Fruit fly (Drosophila melanogaster): ENCODE data around the gene CG1750.

CG1750 gene

DNA sequence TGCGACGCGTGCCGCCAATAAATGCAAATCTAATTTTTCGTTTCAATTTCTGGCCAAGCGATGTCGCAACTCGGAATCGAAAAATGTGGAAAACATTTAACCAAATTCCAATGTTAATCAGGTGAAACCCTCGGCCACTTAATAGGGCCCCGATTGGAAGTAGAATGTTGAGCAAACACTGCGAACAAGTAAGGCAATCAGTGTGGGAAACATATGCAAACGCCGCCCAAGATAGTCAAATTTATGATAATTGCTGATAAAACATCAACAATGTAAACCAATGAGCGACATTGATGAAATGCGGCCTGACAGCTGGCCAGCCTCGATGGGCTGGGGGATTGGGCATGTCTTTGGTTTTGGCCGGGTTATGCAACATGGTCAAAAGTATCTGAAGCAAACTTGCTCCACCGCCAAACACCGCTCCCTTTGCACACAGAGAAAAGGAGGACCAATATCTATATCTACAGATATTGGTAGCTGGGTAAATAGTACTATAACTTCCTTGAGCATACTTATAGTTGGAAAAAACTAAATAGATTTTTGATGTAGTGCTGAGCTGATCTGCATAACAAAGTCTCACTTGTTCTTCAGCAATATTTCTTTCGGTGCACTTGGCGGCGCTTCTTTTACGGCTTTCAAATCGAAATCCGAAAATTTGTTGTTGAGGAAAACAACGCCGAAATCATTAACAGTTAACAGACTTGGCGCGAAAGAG lies 7.3 kb downstream of the CG1750 start (continued):
- TF ChIP-seq CG14965 (GFP tag; optimal IDR thresholded peaks at IDR 0.05; ENCODE audit: borderline replicate concordance) (no peak), hbn (GFP tag; IDR thresholded peaks at IDR 0.05; ENCODE audit: partially characterized antibody) (no peak), zen (tag; optimal IDR thresholded peaks at IDR 0.05) (no peak), HLH3B (GFP tag; IDR thresholded peaks at IDR 0.05) (peak; percentile 88), fd102C (GFP tag; optimal IDR thresholded peaks at IDR 0.05) (no peak), CG2889 (GFP tag; IDR thresholded peaks at IDR 0.05) (peak; percentile 47; the same call in 1 of the 3 replicates), sug (tag; optimal IDR thresholded peaks at IDR 0.05) (peak; percentile 54), CG7357 (GFP tag; IDR thresholded peaks at IDR 0.05) (peak; percentile 64), al (GFP tag; IDR thresholded peaks at IDR 0.05) (0 out of 2 replicates have a peak, but pooled peaks have one; percentile 21), CG4854 (GFP tag; optimal IDR thresholded peaks at IDR 0.05) (peak; percentile 35), Nf-YA (GFP tag; IDR thresholded peaks at IDR 0.05) (peak; percentile 60; the same call in 1 of the 2 replicates), lilli (GFP tag; optimal IDR thresholded peaks at IDR 0.05) (peak; percentile 31), odd (GFP tag; optimal IDR thresholded peaks at IDR 0.05) (peak; percentile 45), CG3847 (GFP tag; IDR thresholded peaks at IDR 0.05) (peak; percentile 58), H15 (GFP tag; IDR thresholded peaks at IDR 0.05) (peak; percentile 77), Doc2 (GFP tag; IDR thresholded peaks at IDR 0.05) (no peak), fru (optimal IDR thresholded peaks at IDR 0.05) (no peak), grn (GFP tag; optimal IDR thresholded peaks at IDR 0.05) (peak; percentile 38), nerfin-1 (tag; optimal IDR thresholded peaks at IDR 0.05) (peak; percentile 83), fd3F (GFP tag; optimal IDR thresholded peaks at IDR 0.05) (peak; percentile 48), CG6854 (GFP tag; optimal IDR thresholded peaks at IDR 0.05) (peak; percentile 44), vvl (GFP tag; IDR thresholded peaks at IDR 0.05) (peak; percentile 78), GATAe (GFP tag; conservative IDR thresholded peaks at IDR 0.05) (no peak), CG9437 (GFP tag; optimal IDR thresholded peaks at IDR 0.05) (peak; percentile 64), da (GFP tag; optimal IDR thresholded peaks at IDR 0.05) (no peak), CG9817 (tag; optimal IDR thresholded peaks at IDR 0.05) (peak; percentile 56), Atf3 (GFP tag; optimal IDR thresholded peaks at IDR 0.05) (peak; percentile 55), insv (GFP tag; optimal IDR thresholded peaks at IDR 0.05) (no peak), Hmx (GFP tag; optimal IDR thresholded peaks at IDR 0.05) (no peak), Chrac-16 (GFP tag; optimal IDR thresholded peaks at IDR 0.05) (peak; percentile 36), zf30C (GFP tag; optimal IDR thresholded peaks at IDR 0.05) (peak; percentile 11), Vsx1 (GFP tag; optimal IDR thresholded peaks at IDR 0.05) (peak; percentile 39), CG2678 (tag; optimal IDR thresholded peaks at IDR 0.05) (peak; percentile 88), Bgb (GFP tag; IDR thresholded peaks at IDR 0.05; ENCODE audit: partially characterized antibody) (no peak), CG7745 (tag; optimal IDR thresholded peaks at IDR 0.05) (no peak), Bteb2 (GFP tag; optimal IDR thresholded peaks at IDR 0.05) (peak; percentile 26), zen2 (GFP tag; IDR thresholded peaks at IDR 0.05; ENCODE audit: partially characterized antibody) (no peak), wor (GFP tag; IDR thresholded peaks at IDR 0.05) (peak; percentile 68), CG13775 (GFP tag; optimal IDR thresholded peaks at IDR 0.05) (no peak), CG4282 (GFP tag; optimal IDR thresholded peaks at IDR 0.05) (peak; percentile 29), Hand (GFP tag; optimal IDR thresholded peaks at IDR 0.05) (no peak), Dad (GFP tag; optimal IDR thresholded peaks at IDR 0.05) (peak; percentile 51), CG13287 (GFP tag; IDR thresholded peaks at IDR 0.05; ENCODE audit: partially characterized antibody) (no peak), CG34376 (GFP tag; optimal IDR thresholded peaks at IDR 0.05) (no peak), bab2 (GFP tag; optimal IDR thresholded peaks at IDR 0.05) (peak; percentile 73), luna (GFP tag; optimal IDR thresholded peaks at IDR 0.05) (no peak), corto (GFP tag; optimal IDR thresholded peaks at IDR 0.05) (no peak), CG2712 (tag; optimal IDR thresholded peaks at IDR 0.05) (peak; percentile 84), CG30431 (GFP tag; optimal IDR thresholded peaks at IDR 0.05) (peak; percentile 8), CkIIα-i1 (GFP tag; IDR thresholded peaks at IDR 0.05) (no peak)

All from whole organism, embryonic.